Fruit fly (Drosophila melanogaster) whole organism, embryonic: Measurements from ENCODE around the gene UGP.
A peak's percentile ranks its signal among the peaks of the same experiment; 100 is the strongest.

Experiments used
- Atf6 ChIP-seq: fragments of 200-800 bp; sonication (Bioruptor generic); IDR thresholded peaks from 2 replicates; pipeline ENCODE4 v1.3.6; 2022; ENCODE audit warnings: missing biosample characterization, missing genetic modification characterization
- Bgb ChIP-seq: fragments of 200-800 bp; sonication (Bioruptor generic); IDR thresholded peaks from 2 replicates; pipeline ENCODE4 v1.3.6; 2022; ENCODE audit warnings: missing biosample characterization, missing genetic modification characterization; ENCODE audit not compliant: partially characterized antibody
- CG10979 ChIP-seq: fragments of 200-800 bp; sonication (Bioruptor generic); optimal IDR thresholded peaks from 2 replicates; lab custom pipeline; 2018; ENCODE audit warnings: missing biosample characterization, mild to moderate bottlenecking, missing genetic modification characterization, moderate library complexity
- CG11398 ChIP-seq: fragments of 200-800 bp; sonication (Bioruptor generic); optimal IDR thresholded peaks from 2 replicates; lab custom pipeline; 2016; ENCODE audit warnings: missing biosample characterization, missing genetic modification characterization
- CG12236 ChIP-seq: fragments of 200-800 bp; sonication (Bioruptor generic); optimal IDR thresholded peaks from 2 replicates; lab custom pipeline; 2016; ENCODE audit warnings: missing biosample characterization, missing genetic modification characterization
- CG13287 ChIP-seq: fragments of 200-800 bp; sonication (Bioruptor generic); IDR thresholded peaks from 2 replicates; pipeline ENCODE4 v1.3.6; 2022; ENCODE audit warnings: missing biosample characterization, missing genetic modification characterization; ENCODE audit not compliant: partially characterized antibody
- CG14050 ChIP-seq: fragments of 200-800 bp; sonication (Bioruptor generic); IDR thresholded peaks from 3 replicates; pipeline ENCODE4 v1.3.6; 2022; ENCODE audit warnings: missing biosample characterization, missing genetic modification characterization
- CG15269 ChIP-seq: fragments of 200-800 bp; sonication (Bioruptor generic); optimal IDR thresholded peaks from 2 replicates; lab custom pipeline; 2018; ENCODE audit warnings: missing biosample characterization, mild to moderate bottlenecking, missing genetic modification characterization, moderate library complexity
- CG15479 ChIP-seq: fragments of 200-800 bp; sonication (Bioruptor generic); optimal IDR thresholded peaks from 3 replicates; lab custom pipeline; 2019; ENCODE audit warnings: missing biosample characterization, mild to moderate bottlenecking, missing genetic modification characterization, moderate library complexity
- CG15696 ChIP-seq: fragments of 200-800 bp; sonication (Bioruptor generic); optimal IDR thresholded peaks from 2 replicates; lab custom pipeline; 2019; ENCODE audit warnings: missing biosample characterization, mild to moderate bottlenecking, missing genetic modification characterization, moderate library complexity
- CG1603 ChIP-seq: fragments of 200-800 bp; sonication (Bioruptor generic); optimal IDR thresholded peaks from 2 replicates; lab custom pipeline; 2019; ENCODE audit warnings: missing biosample characterization, mild to moderate bottlenecking, missing genetic modification characterization, moderate library complexity
- CG1832 ChIP-seq: fragments of 200-800 bp; sonication (Bioruptor generic); optimal IDR thresholded peaks from 2 replicates; lab custom pipeline; 2017; ENCODE audit warnings: missing biosample characterization, mild to moderate bottlenecking, missing genetic modification characterization, inconsistent platforms
- CG2116 ChIP-seq: fragments of 200-800 bp; sonication (Bioruptor generic); optimal IDR thresholded peaks from 3 replicates; lab custom pipeline; 2018; ENCODE audit warnings: missing biosample characterization, mild to moderate bottlenecking, missing genetic modification characterization
- CG2712 ChIP-seq: fragments of 200-800 bp; optimal IDR thresholded peaks from 3 replicates; lab custom pipeline; 2019; ENCODE audit warnings: missing biosample characterization, mild to moderate bottlenecking, missing genetic modification characterization, moderate library complexity
- CG3995 ChIP-seq: fragments of 200-800 bp; sonication (Bioruptor generic); optimal IDR thresholded peaks from 3 replicates; lab custom pipeline; 2016; ENCODE audit warnings: missing biosample characterization, missing genetic modification characterization
- CG7372 ChIP-seq: fragments of 200-800 bp; sonication (Bioruptor generic); IDR thresholded peaks from 2 replicates; pipeline ENCODE4 v1.3.6; 2022; ENCODE audit warnings: missing biosample characterization, missing genetic modification characterization
- CG7963 ChIP-seq: fragments of 200-800 bp; sonication (Bioruptor generic); IDR thresholded peaks from 3 replicates; pipeline ENCODE4 v1.3.6; 2022; ENCODE audit warnings: missing biosample characterization, missing genetic modification characterization; ENCODE audit not compliant: partially characterized antibody
- CG8290 ChIP-seq, 3 experiments: fragments of 200-800 bp; sonication (Bioruptor generic); optimal IDR thresholded peaks; 2 replicates each; lab custom pipeline; 2016 to 2019; ENCODE audit warnings: missing biosample characterization in 3 of 3, missing genetic modification characterization in 3 of 3, mild to moderate bottlenecking in 2 of 3, moderate library complexity in 1 of 3
- Deaf1 ChIP-seq: fragments of 200-800 bp; optimal IDR thresholded peaks from 3 replicates; lab custom pipeline; 2019; ENCODE audit warnings: missing biosample characterization, mild to moderate bottlenecking, missing genetic modification characterization, moderate library complexity
- ERR ChIP-seq: fragments of 200-800 bp; sonication (Bioruptor generic); optimal IDR thresholded peaks from 2 replicates; lab custom pipeline; 2016; ENCODE audit warnings: missing biosample characterization, missing genetic modification characterization
- Hr39 ChIP-seq: fragments of >200 bp; optimal IDR thresholded peaks from 2 replicates; lab custom pipeline; 2017
- Jarid2 ChIP-seq: fragments of 200-800 bp; sonication (Bioruptor generic); optimal IDR thresholded peaks from 3 replicates; lab custom pipeline; 2017; ENCODE audit warnings: mild to moderate bottlenecking, missing biosample characterization, missing genetic modification reagents, missing genetic modification characterization
- Lhr ChIP-seq: fragments of 200-800 bp; sonication (Bioruptor generic); optimal IDR thresholded peaks from 3 replicates; lab custom pipeline; 2017; ENCODE audit warnings: mild to moderate bottlenecking, missing biosample characterization, missing genetic modification reagents, missing genetic modification characterization
- Med ChIP-seq: fragments of 200-800 bp; sonication (Bioruptor generic); peaks from one replicate; lab custom pipeline; 2016; ENCODE audit warnings: missing biosample characterization, missing genetic modification characterization, mild to moderate bottlenecking, inconsistent platforms, moderate library complexity
- Sry-β ChIP-seq: fragments of 200-800 bp; sonication (Bioruptor generic); optimal IDR thresholded peaks from 2 replicates; lab custom pipeline; 2018; ENCODE audit warnings: missing biosample characterization, mild to moderate bottlenecking, missing genetic modification characterization, moderate library complexity
- Trl ChIP-seq, 3 experiments: fragments of >200 bp in 2 of 3; fragments of 200-800 bp in 1 of 3; sonication (Bioruptor generic) in 1 of 3; optimal IDR thresholded peaks; 2 replicates in 1 of 3; 3 replicates in 2 of 3; lab custom pipeline; 2016 to 2017; ENCODE audit warnings: missing biosample characterization in 1 of 3, missing genetic modification characterization in 1 of 3
- Vsx1 ChIP-seq: fragments of 200-800 bp; sonication (Bioruptor generic); optimal IDR thresholded peaks from 2 replicates; lab custom pipeline; 2017; ENCODE audit warnings: missing biosample characterization, mild to moderate bottlenecking, missing genetic modification characterization, missing genetic modification reagents
- aop ChIP-seq: fragments of 200-800 bp; sonication (Bioruptor generic); IDR thresholded peaks from 2 replicates; pipeline ENCODE4 v1.3.6; 2022; ENCODE audit warnings: missing biosample characterization, missing genetic modification characterization
- cg ChIP-seq: fragments of 200-800 bp; sonication (Bioruptor generic); optimal IDR thresholded peaks from 3 replicates; lab custom pipeline; 2019; ENCODE audit warnings: missing biosample characterization, mild to moderate bottlenecking, missing genetic modification characterization, moderate library complexity
- chinmo ChIP-seq: fragments of 200-800 bp; sonication (Bioruptor generic); IDR thresholded peaks from 4 replicates; pipeline ENCODE4 v1.3.6; 2022; ENCODE audit warnings: missing biosample characterization, missing genetic modification characterization; ENCODE audit not compliant: partially characterized antibody
- ftz-f1 ChIP-seq: fragments of 200-800 bp; sonication (Bioruptor generic); optimal IDR thresholded peaks from 2 replicates; lab custom pipeline; 2016; ENCODE audit warnings: missing biosample characterization, missing genetic modification characterization
- gfzf ChIP-seq: fragments of 200-800 bp; sonication (Bioruptor generic); optimal IDR thresholded peaks from 2 replicates; lab custom pipeline; 2016; ENCODE audit warnings: missing biosample characterization, mild to moderate bottlenecking, missing genetic modification characterization, moderate library complexity
- jigr1 ChIP-seq: fragments of 200-800 bp; sonication (Bioruptor generic); IDR thresholded peaks from 3 replicates; pipeline ENCODE4 v1.3.6; 2022; ENCODE audit warnings: missing biosample characterization, missing genetic modification characterization
- ken ChIP-seq: fragments of 200-800 bp; sonication (Bioruptor generic); IDR thresholded peaks from 3 replicates; pipeline ENCODE4 v1.3.6; 2022; ENCODE audit warnings: missing biosample characterization, missing genetic modification characterization
- lmd ChIP-seq: fragments of 200-800 bp; sonication (Bioruptor generic); IDR thresholded peaks from 2 replicates; pipeline ENCODE4 v1.3.6; 2022; ENCODE audit warnings: missing biosample characterization, missing genetic modification characterization
- nom ChIP-seq: fragments of 200-800 bp; sonication (Bioruptor generic); optimal IDR thresholded peaks from 2 replicates; lab custom pipeline; 2017; ENCODE audit warnings: missing biosample characterization, missing genetic modification characterization, mild to moderate bottlenecking, moderate library complexity, missing genetic modification reagents
- prd ChIP-seq, 3 experiments: fragments of >200 bp in 2 of 3; fragments of 200-800 bp in 1 of 3; sonication (Bioruptor generic) in 1 of 3; optimal IDR thresholded peaks in 2 of 3; IDR thresholded peaks in 1 of 3; 2 replicates in 2 of 3; 3 replicates in 1 of 3; pipeline versions ENCODE4 v1.3.6 to Lab custom; 2017 to 2022; ENCODE audit warnings: missing biosample characterization in 1 of 3, missing genetic modification characterization in 1 of 3
- salm ChIP-seq: fragments of 200-800 bp; sonication (Bioruptor generic); optimal IDR thresholded peaks from 2 replicates; lab custom pipeline; 2018; ENCODE audit warnings: missing biosample characterization, mild to moderate bottlenecking, missing genetic modification characterization
- sens ChIP-seq: fragments of 200-800 bp; sonication (Bioruptor generic); peaks from one replicate; lab custom pipeline; 2016; ENCODE audit warnings: missing biosample characterization, missing genetic modification characterization
- shn ChIP-seq: fragments of 200-800 bp; sonication (Bioruptor generic); optimal IDR thresholded peaks from 3 replicates; lab custom pipeline; 2016; ENCODE audit warnings: missing biosample characterization, missing genetic modification characterization
- stwl ChIP-seq: fragments of 200-800 bp; sonication (Bioruptor generic); optimal IDR thresholded peaks from 3 replicates; lab custom pipeline; 2018; ENCODE audit warnings: missing biosample characterization, mild to moderate bottlenecking, missing genetic modification characterization, moderate library complexity
- tna ChIP-seq: fragments of 200-800 bp; sonication (Bioruptor generic); IDR thresholded peaks from 2 replicates; pipeline ENCODE4 v1.3.6; 2022; ENCODE audit warnings: missing biosample characterization, missing genetic modification characterization; ENCODE audit not compliant: partially characterized antibody
- wor ChIP-seq: fragments of 200-800 bp; sonication (Bioruptor generic); IDR thresholded peaks from 2 replicates; pipeline ENCODE4 v1.3.6; 2022; ENCODE audit warnings: missing biosample characterization, missing genetic modification characterization
- yki ChIP-seq: fragments of >200 bp; optimal IDR thresholded peaks from 3 replicates; lab custom pipeline; 2018
- z ChIP-seq: fragments of 200-800 bp; sonication (Bioruptor generic); IDR thresholded peaks from 3 replicates; pipeline ENCODE4 v1.3.6; 2022; ENCODE audit warnings: missing biosample characterization, missing genetic modification characterization

UGP gene

DNA sequence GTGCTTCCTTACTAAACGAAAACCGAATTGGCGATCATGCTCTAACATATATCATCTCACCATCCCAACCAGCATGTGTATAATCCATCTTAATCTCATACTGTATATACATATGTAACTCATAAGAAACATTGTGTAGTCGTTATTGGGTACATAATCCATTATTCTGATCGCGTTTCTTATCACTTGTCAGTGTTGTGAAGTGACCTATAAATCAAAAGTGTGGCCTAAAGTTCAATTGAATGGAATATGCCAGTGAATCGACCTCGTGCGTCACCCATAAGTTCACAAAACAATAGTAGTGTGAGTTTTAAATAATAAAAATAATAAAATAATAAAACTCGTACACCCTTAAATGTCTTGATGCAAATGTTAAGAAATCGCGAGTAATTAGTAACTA, 13.6 kb downstream of the UGP start:
- TF ChIP-seq ERR (GFP tag; lab: Kevin White, UChicago) = no peak
- peak; percentile 55 for TF ChIP-seq stwl (tag; lab: Kevin White, UChicago)

DNA sequence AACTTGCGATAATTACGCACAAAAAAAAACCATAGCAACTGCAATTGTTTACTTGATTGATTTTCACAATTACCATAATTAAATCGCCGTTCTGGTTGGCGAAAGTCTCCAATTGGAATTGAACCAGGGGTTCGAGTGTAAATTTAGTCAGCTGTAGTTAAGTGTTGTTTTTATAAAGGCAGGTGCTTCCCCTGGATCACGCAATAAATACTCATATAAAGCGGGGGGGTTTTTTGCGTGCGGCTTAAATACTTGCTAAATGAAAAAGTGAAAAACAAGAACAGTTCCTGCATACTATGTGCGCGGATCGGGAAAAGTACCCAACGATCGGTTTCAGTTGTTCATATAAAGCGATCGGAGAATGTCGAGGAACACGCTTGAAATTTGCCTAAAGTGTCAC, 14.8 kb downstream of the UGP start:
- TF ChIP-seq wor (GFP tag; lab: Robert Waterston, UW) (no peak), CG10979 (tag; lab: Kevin White, UChicago) (no peak), CG12236 (GFP tag; lab: Kevin White, UChicago) (no peak), CG2712 (tag; lab: Kevin White, UChicago) (no peak), salm (no peak), CG2116 (GFP tag; lab: Kevin White, UChicago) (no peak), CG7963 (GFP tag; lab: Robert Waterston, UW) (no peak), CG7372 (GFP tag; lab: Robert Waterston, UW) (no peak), CG13287 (no peak), CG15479 (no peak), lmd (GFP tag; lab: Robert Waterston, UW) (no peak), Hr39 (no peak), yki (lab: Kevin White, UChicago) (no peak)

DNA sequence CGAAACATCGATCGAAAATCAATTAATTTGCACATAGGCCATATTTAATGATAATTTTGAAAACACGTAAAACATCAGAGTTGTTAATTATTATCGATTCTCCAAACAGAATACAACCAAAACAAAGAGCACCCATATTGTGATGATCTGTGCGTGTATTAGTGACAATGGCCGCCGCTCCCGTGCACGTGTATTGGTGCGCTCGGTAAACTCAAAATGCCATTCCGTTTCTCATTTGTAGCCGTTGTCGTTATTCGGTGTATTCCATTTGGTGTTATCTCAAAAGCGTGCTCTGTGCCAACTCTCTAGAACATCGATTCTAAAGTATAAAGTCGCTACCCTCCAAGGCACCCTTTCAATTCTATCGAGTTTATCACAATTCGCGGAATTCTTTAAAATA, 17.9 kb downstream of the UGP start:
- TF ChIP-seq prd (optimal IDR thresholded peaks at IDR 0.05; lab: Kevin White, UChicago) (no peak), prd (GFP tag; IDR thresholded peaks at IDR 0.05; lab: Robert Waterston, UW) (no peak), CG8290 (GFP tag; optimal IDR thresholded peaks at IDR 0.05; lab: Kevin White, UChicago) (no peak), CG8290 (tag; optimal IDR thresholded peaks at IDR 0.05; lab: Kevin White, UChicago) (peak in 1 of 2 experiments; percentile 14), CG1832 (GFP tag; lab: Kevin White, UChicago) (no peak), cg (GFP tag; lab: Kevin White, UChicago) (peak; percentile 62), Atf6 (GFP tag; lab: Robert Waterston, UW) (0 out of 2 replicates have a peak, but pooled peaks have one; percentile 16), CG14050 (GFP tag; lab: Robert Waterston, UW) (no peak), Med (peak; percentile 53), aop (GFP tag; lab: Robert Waterston, UW) (0 out of 2 replicates have a peak, but pooled peaks have one; percentile 10), CG15696 (no peak), Trl (optimal IDR thresholded peaks at IDR 0.05; lab: Kevin White, UChicago) (peak; percentile 16 to 18), Trl (GFP tag; optimal IDR thresholded peaks at IDR 0.05; lab: Kevin White, UChicago) (no peak), gfzf (GFP tag; lab: Kevin White, UChicago) (no peak), Sry-β (GFP tag; lab: Kevin White, UChicago) (no peak), ken (GFP tag; lab: Robert Waterston, UW) (no peak), chinmo (GFP tag; lab: Robert Waterston, UW) (0 out of 4 replicates have a peak, but pooled peaks have one; percentile 45), CG3995 (GFP tag; lab: Kevin White, UChicago) (peak; percentile 15), ftz-f1 (GFP tag; lab: Kevin White, UChicago) (no peak), Deaf1 (tag; lab: Kevin White, UChicago) (peak; percentile 46), CG15269 (tag; lab: Kevin White, UChicago) (peak; percentile 62)

DNA sequence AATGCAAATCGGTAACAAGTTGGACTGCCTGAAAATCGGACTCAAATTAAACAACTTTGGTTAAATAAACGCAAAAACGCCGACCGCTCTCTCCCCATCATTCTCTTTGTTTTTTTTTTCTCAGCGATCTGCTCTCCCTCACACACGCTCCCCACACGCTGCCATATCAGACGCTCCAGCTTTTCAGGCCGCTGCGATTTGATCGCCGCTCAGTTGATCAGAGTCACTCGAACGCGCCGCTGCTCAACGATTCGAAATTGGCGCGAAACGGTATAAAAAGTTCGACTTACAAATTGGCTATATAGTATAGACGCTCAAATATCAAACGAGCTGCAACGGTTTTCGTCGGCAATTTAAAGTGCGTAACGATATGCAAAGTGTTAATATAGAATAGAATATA, 18.5 kb downstream of the UGP start:
- TF ChIP-seq CG1603 (no peak), Lhr (no peak), Med (peak; percentile 69), CG8290 (GFP tag; optimal IDR thresholded peaks at IDR 0.05; lab: Kevin White, UChicago) (no peak), CG8290 (tag; optimal IDR thresholded peaks at IDR 0.05; lab: Kevin White, UChicago) (peak in 1 of 2 experiments; percentile 42), sens (GFP tag; lab: Kevin White, UChicago) (no peak), shn (no peak), tna (GFP tag; lab: Robert Waterston, UW) (0 out of 2 replicates have a peak, but pooled peaks have one; percentile 23), z (GFP tag; lab: Robert Waterston, UW) (peak; percentile 56; the same call in 2 of the 3 replicates), jigr1 (GFP tag; lab: Robert Waterston, UW) (no peak), Bgb (GFP tag; lab: Robert Waterston, UW) (0 out of 2 replicates have a peak, but pooled peaks have one; percentile 10), Vsx1 (GFP tag; lab: Kevin White, UChicago) (peak; percentile 6), CG11398 (GFP tag; lab: Kevin White, UChicago) (no peak), nom (GFP tag; lab: Kevin White, UChicago) (peak; percentile 12), Jarid2 (GFP tag; lab: Kevin White, UChicago) (peak; percentile 46)
